Worm (Caenorhabditis elegans) whole organism, early embryonic: ENCODE data around the gene C25F9.13.

ENCODE experiments used
- ama-1 ChIP-seq: fragments of 150-350 bp; optimal IDR thresholded peaks from 2 replicates; lab custom pipeline; 2014
- ets-7 ChIP-seq: sonication (generic microtip); optimal IDR thresholded peaks from 2 replicates; lab custom pipeline; 2016; ENCODE audit warnings: missing genotype, missing genetic modification characterization, missing compliant biosample characterization
- flt-1 ChIP-seq: fragments of 200-800 bp; sonication (Bioruptor generic); IDR thresholded peaks from 2 replicates; pipeline ENCODE4 v1.3.6; 2022; ENCODE audit warnings: missing genetic modification characterization, missing compliant biosample characterization
- pes-1 ChIP-seq: fragments of 200-800 bp; sonication (Bioruptor generic); IDR thresholded peaks from 2 replicates; pipeline ENCODE4 v1.3.6; 2022; ENCODE audit warnings: missing genetic modification reagents, missing genetic modification characterization, missing compliant biosample characterization
- sea-1 ChIP-seq: fragments of 200-800 bp; sonication (Bioruptor generic); conservative IDR thresholded peaks from 2 replicates; pipeline ENCODE4 v1.3.6; 2022; ENCODE audit warnings: missing genetic modification characterization, missing compliant biosample characterization

- no peak for TF ChIP-seq pes-1 (GFP tag; lab: Robert Waterston, UW)
- TF ChIP-seq sea-1 (GFP tag; lab: Robert Waterston, UW) = no peak
- TF ChIP-seq ama-1 (lab: Kevin White, UChicago) = no peak
- no peak for TF ChIP-seq ets-7 (tag; lab: Kevin White, UChicago)
- TF ChIP-seq flt-1 = no peak
Measured at ce11 chrV:19371777-19372176, 27.0 kb downstream of the C25F9.13 start.
